Worm (Caenorhabditis elegans) whole organism, L4/young adult: ENCODE measurements around the gene cyp-34A7.

Source experiments
- W03F9.2 ChIP-seq: fragments of 150-350 bp; optimal IDR thresholded peaks from 2 replicates; lab custom pipeline; 2014; ENCODE audit warnings: missing biosample characterization, missing genetic modification characterization
- dao-5 ChIP-seq: sonication (generic microtip); optimal IDR thresholded peaks from 2 replicates; lab custom pipeline; 2016; ENCODE audit warnings: missing genotype, missing genetic modification characterization, moderate library complexity, missing compliant biosample characterization
- him-1 ChIP-seq: sonication (generic microtip); optimal IDR thresholded peaks from 2 replicates; lab custom pipeline; 2016; ENCODE audit warnings: missing genotype, missing genetic modification reagents, missing genetic modification characterization, missing compliant biosample characterization

DNA sequence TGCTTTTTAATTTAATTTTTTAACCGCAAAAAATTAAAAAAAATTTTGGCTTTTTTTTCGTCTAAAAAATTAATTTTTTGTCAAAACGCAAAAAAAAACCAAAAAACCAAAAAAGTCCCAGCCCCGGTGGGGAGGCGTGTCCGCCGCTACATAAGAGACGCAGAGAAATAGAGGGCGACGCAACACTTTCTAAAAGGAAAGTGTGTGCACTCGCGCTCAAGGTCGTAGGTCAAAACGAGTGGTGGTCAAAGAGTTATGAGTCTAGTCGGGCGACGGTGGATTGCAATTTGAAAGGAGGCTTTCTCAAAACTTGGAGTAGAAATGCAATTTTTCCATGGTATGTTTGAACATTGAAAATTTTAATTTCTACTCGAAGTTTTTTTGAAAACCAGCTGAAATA is 41.0 kb upstream of the cyp-34A7 start:
- TF ChIP-seq dao-5 (tag; lab: Kevin White, UChicago) (no peak), him-1 (tag; lab: Kevin White, UChicago) (no peak), W03F9.2 (tag; lab: Kevin White, UChicago) (no peak)
